Worm (Caenorhabditis elegans): ENCODE results near the gene K08H2.5.

ce11 chrX:13198134-13198533, 44.0 kb downstream of the K08H2.5 start:
- TF ChIP-seq med-1 (GFP tag; optimal IDR thresholded peaks at IDR 0.05; ENCODE audit: insufficient read depth) (no peak), flt-1 (GFP tag; IDR thresholded peaks at IDR 0.05) (no peak), ref-1 (GFP tag; conservative IDR thresholded peaks at IDR 0.05) (no peak), ztf-23 (GFP tag; IDR thresholded peaks at IDR 0.05) (no peak), tab-1 (GFP tag; IDR thresholded peaks at IDR 0.05) (no peak), cog-1 (tag; optimal IDR thresholded peaks at IDR 0.05) (no peak), T22C8.4 (GFP tag; IDR thresholded peaks at IDR 0.05) (no peak), klf-2 (GFP tag; conservative IDR thresholded peaks at IDR 0.05) (no peak)
